Worm (Caenorhabditis elegans): ENCODE data around the gene fezf-1.

ce11 chrIV:13453509-13453908 is 12.4 kb upstream of the fezf-1 start:
- TF ChIP-seq nhr-28 (tag; optimal IDR thresholded peaks at IDR 0.05) (no peak), nhr-19 (GFP tag; conservative IDR thresholded peaks at IDR 0.05) (no peak), ets-5 (GFP tag; IDR thresholded peaks at IDR 0.05) (no peak), ceh-82 (tag; optimal IDR thresholded peaks at IDR 0.05) (peak in 1 of 3 experiments; percentile 23), blmp-1 (tag; optimal IDR thresholded peaks at IDR 0.05) (peak; percentile 28)

Data from whole organism, L1 larva.